Fruit fly (Drosophila melanogaster) whole organism, embryonic: ENCODE data around the gene CG43251.
A peak's percentile ranks its signal among the peaks of the same experiment; 100 is the strongest.

Experiments used
- Bgb ChIP-seq: fragments of 200-800 bp; sonication (Bioruptor generic); IDR thresholded peaks from 2 replicates; pipeline ENCODE4 v1.3.6; 2022; ENCODE audit warnings: missing biosample characterization, missing genetic modification characterization; ENCODE audit not compliant: partially characterized antibody
- CG10209 ChIP-seq: fragments of 200-800 bp; sonication (Bioruptor generic); optimal IDR thresholded peaks from 3 replicates; lab custom pipeline; 2017; ENCODE audit warnings: missing biosample characterization, mild to moderate bottlenecking, missing genetic modification characterization, missing genetic modification reagents
- CG10431 ChIP-seq: fragments of 200-800 bp; sonication (Bioruptor generic); optimal IDR thresholded peaks from 3 replicates; lab custom pipeline; 2018; ENCODE audit warnings: missing biosample characterization, mild to moderate bottlenecking, missing genetic modification characterization
- CG10959 ChIP-seq: fragments of 200-800 bp; sonication (Bioruptor generic); IDR thresholded peaks from 2 replicates; pipeline ENCODE4 v1.3.6; 2022; ENCODE audit warnings: missing biosample characterization, missing genetic modification characterization
- CG11398 ChIP-seq: fragments of 200-800 bp; sonication (Bioruptor generic); optimal IDR thresholded peaks from 2 replicates; lab custom pipeline; 2016; ENCODE audit warnings: missing biosample characterization, missing genetic modification characterization
- CG13287 ChIP-seq: fragments of 200-800 bp; sonication (Bioruptor generic); IDR thresholded peaks from 2 replicates; pipeline ENCODE4 v1.3.6; 2022; ENCODE audit warnings: missing biosample characterization, missing genetic modification characterization; ENCODE audit not compliant: partially characterized antibody
- CG17361 ChIP-seq: fragments of 200-800 bp; sonication (Bioruptor generic); IDR thresholded peaks from 3 replicates; pipeline ENCODE4 v1.3.6; 2022; ENCODE audit warnings: missing biosample characterization, missing genetic modification characterization
- CG17568 ChIP-seq: fragments of 200-800 bp; sonication (Bioruptor generic); optimal IDR thresholded peaks from 2 replicates; lab custom pipeline; 2018; ENCODE audit warnings: missing biosample characterization, mild to moderate bottlenecking, missing genetic modification characterization, moderate library complexity
- CG18619 ChIP-seq: fragments of 200-800 bp; sonication (Bioruptor generic); optimal IDR thresholded peaks from 3 replicates; lab custom pipeline; 2017; ENCODE audit warnings: missing biosample characterization, mild to moderate bottlenecking, missing genetic modification characterization
- CG2202 ChIP-seq: fragments of 200-800 bp; sonication (Bioruptor generic); optimal IDR thresholded peaks from 2 replicates; lab custom pipeline; 2018; ENCODE audit warnings: missing biosample characterization, mild to moderate bottlenecking, missing genetic modification characterization
- CG31224 ChIP-seq: fragments of 200-800 bp; sonication (Bioruptor generic); IDR thresholded peaks from 2 replicates; pipeline ENCODE4 v1.3.6; 2022; ENCODE audit warnings: missing biosample characterization, missing genetic modification characterization
- CG4282 ChIP-seq: fragments of 200-800 bp; sonication (Bioruptor generic); optimal IDR thresholded peaks from 2 replicates; lab custom pipeline; 2016; ENCODE audit warnings: missing biosample characterization, missing genetic modification characterization
- CG4617 ChIP-seq: fragments of 200-800 bp; sonication (Bioruptor generic); optimal IDR thresholded peaks from 3 replicates; lab custom pipeline; 2016; ENCODE audit warnings: missing biosample characterization, missing genetic modification characterization, borderline replicate concordance
- CG5180 ChIP-seq: fragments of 200-800 bp; sonication (Bioruptor generic); optimal IDR thresholded peaks from 3 replicates; lab custom pipeline; 2017; ENCODE audit warnings: missing biosample characterization, missing genetic modification characterization, mild to moderate bottlenecking, moderate library complexity, missing genetic modification reagents
- CG5953 ChIP-seq: fragments of 200-800 bp; sonication (Bioruptor generic); IDR thresholded peaks from 2 replicates; pipeline ENCODE4 v1.3.6; 2022; ENCODE audit warnings: missing biosample characterization, missing genetic modification characterization
- CG6175 ChIP-seq: fragments of 200-800 bp; sonication (Bioruptor generic); IDR thresholded peaks from 3 replicates; pipeline ENCODE4 v1.3.6; 2022; ENCODE audit warnings: missing biosample characterization, missing genetic modification characterization
- CG6689 ChIP-seq: fragments of 200-800 bp; sonication (Bioruptor generic); IDR thresholded peaks from 2 replicates; pipeline ENCODE4 v1.3.6; 2022; ENCODE audit warnings: missing biosample characterization, missing genetic modification characterization
- CG7786 ChIP-seq: fragments of 200-800 bp; sonication (Bioruptor generic); optimal IDR thresholded peaks from 2 replicates; lab custom pipeline; 2016; ENCODE audit warnings: missing biosample characterization, missing genetic modification characterization
- CG9609 ChIP-seq: fragments of 200-800 bp; sonication (Bioruptor generic); optimal IDR thresholded peaks from 3 replicates; lab custom pipeline; 2016; ENCODE audit warnings: missing biosample characterization, missing genetic modification characterization
- D ChIP-seq, 2 experiments: fragments of 200-800 bp in 1 of 2; fragments of >200 bp in 1 of 2; sonication (Bioruptor generic) in 1 of 2; optimal IDR thresholded peaks; 2 replicates in 1 of 2; 3 replicates in 1 of 2; lab custom pipeline; 2017; ENCODE audit warnings: mild to moderate bottlenecking in 1 of 2, missing biosample characterization in 1 of 2, missing genetic modification characterization in 1 of 2, missing genetic modification reagents in 1 of 2
- Eip74EF ChIP-seq, 2 experiments: fragments of 200-800 bp in 1 of 2; fragments of >200 bp in 1 of 2; sonication (Bioruptor generic) in 1 of 2; optimal IDR thresholded peaks; 2 replicates each; lab custom pipeline; 2017 to 2019; ENCODE audit warnings: missing biosample characterization in 2 of 2, missing genetic modification characterization in 2 of 2, mild to moderate bottlenecking in 1 of 2, moderate library complexity in 1 of 2
- Oli ChIP-seq: fragments of 200-800 bp; sonication (Bioruptor generic); optimal IDR thresholded peaks from 2 replicates; lab custom pipeline; 2018; ENCODE audit warnings: missing biosample characterization, mild to moderate bottlenecking, missing genetic modification characterization, moderate library complexity
- Opbp ChIP-seq: fragments of 200-800 bp; sonication (Bioruptor generic); IDR thresholded peaks from 3 replicates; pipeline ENCODE4 v1.3.6; 2022; ENCODE audit warnings: missing biosample characterization, missing genetic modification characterization; ENCODE audit not compliant: partially characterized antibody
- Poxn ChIP-seq: fragments of 200-800 bp; sonication (Bioruptor generic); IDR thresholded peaks from 2 replicates; pipeline ENCODE4 v1.3.6; 2022; ENCODE audit warnings: missing biosample characterization, missing genetic modification characterization
- Ptx1 ChIP-seq: fragments of 200-800 bp; sonication (Bioruptor generic); IDR thresholded peaks from 2 replicates; pipeline ENCODE4 v1.3.6; 2022; ENCODE audit warnings: missing biosample characterization, missing genetic modification characterization
- Sox100B ChIP-seq: fragments of 200-800 bp; sonication (Bioruptor generic); optimal IDR thresholded peaks from 3 replicates; lab custom pipeline; 2018; ENCODE audit warnings: missing biosample characterization, mild to moderate bottlenecking, missing genetic modification characterization
- Trl ChIP-seq, 3 experiments: fragments of >200 bp in 2 of 3; fragments of 200-800 bp in 1 of 3; sonication (Bioruptor generic) in 1 of 3; optimal IDR thresholded peaks; 2 replicates in 1 of 3; 3 replicates in 2 of 3; lab custom pipeline; 2016 to 2017; ENCODE audit warnings: missing biosample characterization in 1 of 3, missing genetic modification characterization in 1 of 3
- ase ChIP-seq: fragments of 200-800 bp; sonication (Bioruptor generic); IDR thresholded peaks from 3 replicates; pipeline ENCODE4 v1.3.6; 2022; ENCODE audit warnings: missing biosample characterization, missing genetic modification characterization
- bab2 ChIP-seq: fragments of 200-800 bp; sonication (Bioruptor generic); optimal IDR thresholded peaks from 2 replicates; lab custom pipeline; 2016; ENCODE audit warnings: missing biosample characterization, missing genetic modification characterization
- btn ChIP-seq: fragments of 200-800 bp; sonication (Bioruptor generic); optimal IDR thresholded peaks from 2 replicates; lab custom pipeline; 2016; ENCODE audit warnings: missing biosample characterization, missing genetic modification characterization
- cas ChIP-seq: fragments of 200-800 bp; sonication (Bioruptor generic); IDR thresholded peaks from 2 replicates; pipeline ENCODE4 v1.3.6; 2022; ENCODE audit warnings: missing biosample characterization, missing genetic modification characterization
- caup ChIP-seq: fragments of 200-800 bp; sonication (Bioruptor generic); optimal IDR thresholded peaks from 3 replicates; lab custom pipeline; 2017; ENCODE audit warnings: missing biosample characterization, mild to moderate bottlenecking, missing genetic modification characterization, moderate library complexity; ENCODE audit not compliant: severe bottlenecking
- cg ChIP-seq: fragments of 200-800 bp; sonication (Bioruptor generic); optimal IDR thresholded peaks from 3 replicates; lab custom pipeline; 2019; ENCODE audit warnings: missing biosample characterization, mild to moderate bottlenecking, missing genetic modification characterization, moderate library complexity
- dpn ChIP-seq, 2 experiments: fragments of 200-800 bp; sonication (Bioruptor generic); optimal IDR thresholded peaks; 3 replicates each; lab custom pipeline; 2016; ENCODE audit warnings: missing biosample characterization in 2 of 2, missing genetic modification characterization in 2 of 2
- en ChIP-seq: fragments of 200-800 bp; sonication (Bioruptor generic); optimal IDR thresholded peaks from 2 replicates; lab custom pipeline; 2016; ENCODE audit warnings: missing biosample characterization, missing genetic modification characterization
- eve ChIP-seq, 2 experiments: fragments of >200 bp; optimal IDR thresholded peaks; 2 replicates each; lab custom pipeline; 2017; ENCODE audit warnings: missing biosample characterization in 2 of 2, missing genetic modification characterization in 2 of 2
- gem ChIP-seq: fragments of 200-800 bp; sonication (Bioruptor generic); optimal IDR thresholded peaks from 2 replicates; lab custom pipeline; 2019; ENCODE audit warnings: missing biosample characterization, mild to moderate bottlenecking, missing genetic modification characterization, moderate library complexity
- gfzf ChIP-seq: fragments of 200-800 bp; sonication (Bioruptor generic); optimal IDR thresholded peaks from 2 replicates; lab custom pipeline; 2016; ENCODE audit warnings: missing biosample characterization, mild to moderate bottlenecking, missing genetic modification characterization, moderate library complexity
- grn ChIP-seq: fragments of 200-800 bp; sonication (Bioruptor generic); optimal IDR thresholded peaks from 3 replicates; lab custom pipeline; 2017; ENCODE audit warnings: missing biosample characterization, missing genetic modification characterization
- ken ChIP-seq: fragments of 200-800 bp; sonication (Bioruptor generic); IDR thresholded peaks from 3 replicates; pipeline ENCODE4 v1.3.6; 2022; ENCODE audit warnings: missing biosample characterization, missing genetic modification characterization
- nerfin-1 ChIP-seq: fragments of 200-800 bp; sonication (Bioruptor generic); optimal IDR thresholded peaks from 3 replicates; lab custom pipeline; 2019; ENCODE audit warnings: missing biosample characterization, mild to moderate bottlenecking, missing genetic modification characterization, moderate library complexity
- odd ChIP-seq: fragments of 200-800 bp; sonication (Bioruptor generic); optimal IDR thresholded peaks from 2 replicates; lab custom pipeline; 2017; ENCODE audit warnings: missing biosample characterization, mild to moderate bottlenecking, missing genetic modification characterization
- phol ChIP-seq: fragments of 200-800 bp; sonication (Bioruptor generic); optimal IDR thresholded peaks from 3 replicates; lab custom pipeline; 2018; ENCODE audit warnings: missing biosample characterization, mild to moderate bottlenecking, missing genetic modification characterization, moderate library complexity
- pita ChIP-seq: fragments of 200-800 bp; sonication (Bioruptor generic); optimal IDR thresholded peaks from 2 replicates; lab custom pipeline; 2017; ENCODE audit warnings: missing biosample characterization, mild to moderate bottlenecking, missing genetic modification characterization
- sob ChIP-seq: fragments of 200-800 bp; sonication (Bioruptor generic); IDR thresholded peaks from 2 replicates; pipeline ENCODE4 v1.3.6; 2022; ENCODE audit warnings: missing biosample characterization, missing genetic modification characterization
- trh ChIP-seq: fragments of 200-800 bp; sonication (Bioruptor generic); optimal IDR thresholded peaks from 2 replicates; lab custom pipeline; 2016; ENCODE audit warnings: missing biosample characterization, missing genetic modification characterization
- tx ChIP-seq: fragments of 200-800 bp; sonication (Bioruptor generic); optimal IDR thresholded peaks from 2 replicates; lab custom pipeline; 2016; ENCODE audit warnings: missing biosample characterization, missing genetic modification characterization
- usp ChIP-seq: fragments of >200 bp; optimal IDR thresholded peaks from 2 replicates; lab custom pipeline; 2017; ENCODE audit warnings: missing biosample characterization, missing genetic modification characterization

CG43251 gene

dm6 chr3L:20785742-20786427 lies 27.2 kb downstream of the CG43251 start, which contains the start of gene Pcif1 (continued):
- TF ChIP-seq gem (tag; lab: Kevin White, UChicago) (no peak), phol (tag; lab: Kevin White, UChicago) (peak; percentile 35), eve (GFP tag; optimal IDR thresholded peaks at IDR 0.05; lab: Kevin White, UChicago) (no peak), ken (GFP tag; lab: Robert Waterston, UW) (no peak), CG31224 (GFP tag; lab: Robert Waterston, UW) (no peak), gfzf (peak; percentile 23), CG17361 (GFP tag; lab: Robert Waterston, UW) (no peak), nerfin-1 (tag; lab: Kevin White, UChicago) (peak; percentile 53), CG5953 (GFP tag; lab: Robert Waterston, UW) (no peak), D (optimal IDR thresholded peaks at IDR 0.05; lab: Kevin White, UChicago) (no peak), D (GFP tag; optimal IDR thresholded peaks at IDR 0.05; lab: Kevin White, UChicago) (no peak), CG9609 (GFP tag; lab: Kevin White, UChicago) (no peak), bab2 (no peak), cas (GFP tag; lab: Robert Waterston, UW) (0 out of 2 replicates have a peak, but pooled peaks have one; percentile 31), Sox100B (peak; percentile 3), Opbp (GFP tag; lab: Robert Waterston, UW) (peak; percentile 99), CG4282 (GFP tag; lab: Kevin White, UChicago) (no peak), CG13287 (GFP tag; lab: Robert Waterston, UW) (peak; percentile 99), CG18619 (GFP tag; lab: Kevin White, UChicago) (no peak), ase (GFP tag; lab: Robert Waterston, UW) (no peak), CG17568 (GFP tag; lab: Kevin White, UChicago) (peak; percentile 28), tx (GFP tag; lab: Kevin White, UChicago) (no peak), cg (GFP tag; lab: Kevin White, UChicago) (peak; percentile 18), odd (no peak), pita (no peak), caup (peak; percentile 7), Trl (optimal IDR thresholded peaks at IDR 0.05; lab: Kevin White, UChicago) (no peak), Trl (GFP tag; optimal IDR thresholded peaks at IDR 0.05; lab: Kevin White, UChicago) (no peak), usp (no peak), dpn (GFP tag; optimal IDR thresholded peaks at IDR 0.05; lab: Kevin White, UChicago) (peak in 1 of 2 experiments; percentile 5), sob (GFP tag; lab: Robert Waterston, UW) (0 out of 2 replicates have a peak, but pooled peaks have one; percentile 57), CG6689 (GFP tag; lab: Robert Waterston, UW) (no peak), CG2202 (tag; lab: Kevin White, UChicago) (no peak), CG10959 (GFP tag; lab: Robert Waterston, UW) (no peak), Oli (tag; lab: Kevin White, UChicago) (no peak), CG6175 (GFP tag; lab: Robert Waterston, UW) (no peak), CG5180 (no peak), Poxn (GFP tag; lab: Robert Waterston, UW) (no peak), en (GFP tag; lab: Kevin White, UChicago) (no peak), CG7786 (GFP tag; lab: Kevin White, UChicago) (no peak), trh (GFP tag; lab: Kevin White, UChicago) (no peak), CG10209 (no peak), Bgb (peak; percentile 99), grn (GFP tag; lab: Kevin White, UChicago) (no peak), CG10431 (no peak), CG4617 (GFP tag; lab: Kevin White, UChicago) (peak; percentile 44), Ptx1 (GFP tag; lab: Robert Waterston, UW) (no peak), btn (no peak), Eip74EF (GFP tag; optimal IDR thresholded peaks at IDR 0.05; lab: Kevin White, UChicago) (no peak), CG11398 (no peak)
